Fruit fly (Drosophila melanogaster) whole organism, pupa: ENCODE results near the gene Ndae1.

ENCODE experiments used
- CG14655 ChIP-seq: fragments of 200-800 bp; sonication (Bioruptor generic); optimal IDR thresholded peaks from 3 replicates; lab custom pipeline; 2017; ENCODE audit warnings: mild to moderate bottlenecking, missing biosample characterization, missing genetic modification reagents, missing genetic modification characterization
- CG34367 ChIP-seq: fragments of 200-800 bp; sonication (Bioruptor generic); optimal IDR thresholded peaks from 2 replicates; lab custom pipeline; 2018; ENCODE audit warnings: missing biosample characterization, mild to moderate bottlenecking, missing genetic modification characterization

DNA sequence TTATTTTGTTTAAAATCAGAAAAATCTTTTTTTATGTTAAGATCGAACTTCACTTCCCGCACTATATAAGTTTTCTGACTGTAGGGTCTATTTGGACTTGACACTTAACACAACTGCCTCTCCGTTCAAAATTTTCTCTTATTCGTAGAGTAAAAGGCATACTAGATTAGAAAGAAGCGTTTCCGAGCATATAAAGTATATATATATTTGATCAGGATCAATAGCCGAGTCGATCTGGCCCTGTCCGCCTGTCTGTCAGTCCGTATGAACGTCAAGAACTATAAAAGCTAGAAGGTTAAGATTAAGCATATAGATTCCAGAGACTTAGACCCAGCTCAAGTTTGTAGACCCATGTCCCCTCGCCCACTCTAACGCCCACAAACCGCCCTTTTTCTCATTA, 16.4 kb downstream of the Ndae1 start, which contains the start of gene CG43800:
- TF ChIP-seq CG14655 (GFP tag; lab: Kevin White, UChicago) = no peak
- no peak for TF ChIP-seq CG34367 (tag; lab: Kevin White, UChicago)
